Worm (Caenorhabditis elegans): ENCODE measurements around the gene C45B2.1.
A peak's percentile ranks its signal among the peaks of the same experiment; 100 is the strongest.

- TF ChIP-seq elt-1 (tag; optimal IDR thresholded peaks at IDR 0.05; ENCODE audit: borderline replicate concordance, insufficient read depth) (no peak), unc-120 (tag; optimal IDR thresholded peaks at IDR 0.05; ENCODE audit: poor library complexity, severe bottlenecking) (peak; percentile 21), unc-62 (GFP tag; optimal IDR thresholded peaks at IDR 0.05) (no peak), ceh-39 (tag; optimal IDR thresholded peaks at IDR 0.05) (no peak), mep-1 (tag; optimal IDR thresholded peaks at IDR 0.05) (no peak), pha-4 (tag; optimal IDR thresholded peaks at IDR 0.05) (no peak), ceh-43 (GFP tag; optimal IDR thresholded peaks at IDR 0.05) (no peak)
Observed at ce11 chrX:6050078-6050477, 35.8 kb upstream of the C45B2.1 start.
